Fruit fly (Drosophila melanogaster) whole organism, embryonic: Measurements from ENCODE around the gene dpr20.
A peak's percentile ranks its signal among the peaks of the same experiment; 100 is the strongest.

Source experiments
- Aef1 ChIP-seq: fragments of 200-800 bp; sonication (Bioruptor generic); IDR thresholded peaks from 3 replicates; pipeline ENCODE4 v1.3.6; 2022; ENCODE audit warnings: missing biosample characterization, missing genetic modification characterization
- Awh ChIP-seq: fragments of 200-800 bp; sonication (Bioruptor generic); IDR thresholded peaks from 2 replicates; pipeline ENCODE4, ENCODE4 v1.3.6; 2022; ENCODE audit warnings: missing biosample characterization, missing genetic modification characterization
- CG1233 ChIP-seq: fragments of 200-800 bp; sonication (Bioruptor generic); optimal IDR thresholded peaks from 4 replicates; lab custom pipeline; 2018; ENCODE audit warnings: missing biosample characterization, mild to moderate bottlenecking, missing genetic modification characterization
- CG13894 ChIP-seq: fragments of 200-800 bp; sonication (Bioruptor generic); optimal IDR thresholded peaks from 3 replicates; lab custom pipeline; 2018; ENCODE audit warnings: missing biosample characterization, mild to moderate bottlenecking, missing genetic modification characterization, moderate library complexity
- CG15269 ChIP-seq: fragments of 200-800 bp; sonication (Bioruptor generic); optimal IDR thresholded peaks from 2 replicates; lab custom pipeline; 2018; ENCODE audit warnings: missing biosample characterization, mild to moderate bottlenecking, missing genetic modification characterization, moderate library complexity
- CG17385 ChIP-seq: fragments of 200-800 bp; sonication (Bioruptor generic); optimal IDR thresholded peaks from 3 replicates; lab custom pipeline; 2018; ENCODE audit warnings: missing biosample characterization, mild to moderate bottlenecking, missing genetic modification characterization
- CG18011 ChIP-seq: fragments of 200-800 bp; sonication (Bioruptor generic); optimal IDR thresholded peaks from 2 replicates; lab custom pipeline; 2017; ENCODE audit warnings: missing biosample characterization, missing genetic modification characterization, mild to moderate bottlenecking, moderate library complexity, missing genotype
- CG6254 ChIP-seq: fragments of 200-800 bp; sonication (Bioruptor generic); optimal IDR thresholded peaks from 3 replicates; lab custom pipeline; 2017; ENCODE audit warnings: mild to moderate bottlenecking, missing biosample characterization, missing genetic modification reagents, missing genetic modification characterization
- CG6654 ChIP-seq: fragments of 200-800 bp; sonication (Bioruptor generic); optimal IDR thresholded peaks from 2 replicates; lab custom pipeline; 2017; ENCODE audit warnings: missing biosample characterization, mild to moderate bottlenecking, missing genetic modification characterization
- CG7928 ChIP-seq: fragments of 200-800 bp; sonication (Bioruptor generic); optimal IDR thresholded peaks from 2 replicates; lab custom pipeline; 2017; ENCODE audit warnings: missing biosample characterization, mild to moderate bottlenecking, missing genetic modification characterization
- CG8281 ChIP-seq: fragments of 200-800 bp; sonication (Bioruptor generic); optimal IDR thresholded peaks from 2 replicates; lab custom pipeline; 2018; ENCODE audit warnings: missing biosample characterization, mild to moderate bottlenecking, missing genetic modification characterization, moderate library complexity
- CG9817 ChIP-seq: fragments of 200-800 bp; sonication (Bioruptor generic); optimal IDR thresholded peaks from 2 replicates; lab custom pipeline; 2018; ENCODE audit warnings: missing biosample characterization, mild to moderate bottlenecking, missing genetic modification characterization, moderate library complexity
- CTCF ChIP-seq: fragments of 200-800 bp; sonication (Bioruptor generic); optimal IDR thresholded peaks from 2 replicates; lab custom pipeline; 2017; ENCODE audit warnings: missing biosample characterization, mild to moderate bottlenecking, missing genetic modification characterization, moderate library complexity
- CoRest ChIP-seq: fragments of 200-800 bp; sonication (Bioruptor generic); optimal IDR thresholded peaks from 3 replicates; lab custom pipeline; 2018; ENCODE audit warnings: missing biosample characterization, mild to moderate bottlenecking, missing genetic modification characterization, moderate library complexity
- CrebB ChIP-seq: fragments of 200-800 bp; sonication (Bioruptor generic); optimal IDR thresholded peaks from 3 replicates; lab custom pipeline; 2018; ENCODE audit warnings: missing biosample characterization, mild to moderate bottlenecking, missing genetic modification characterization
- Dbx ChIP-seq: fragments of 200-800 bp; sonication (Bioruptor generic); IDR thresholded peaks from 3 replicates; pipeline ENCODE4 v1.3.6; 2022; ENCODE audit warnings: missing biosample characterization, missing genetic modification characterization
- Ets65A ChIP-seq: fragments of 200-800 bp; sonication (Bioruptor generic); peaks from one replicate; lab custom pipeline; 2016; ENCODE audit warnings: missing biosample characterization, missing genetic modification characterization
- HHEX ChIP-seq: fragments of 200-800 bp; sonication (Bioruptor generic); optimal IDR thresholded peaks from 3 replicates; lab custom pipeline; 2017; ENCODE audit warnings: missing biosample characterization, mild to moderate bottlenecking, missing genetic modification characterization, missing genetic modification reagents
- Lim3 ChIP-seq: fragments of 200-800 bp; sonication (Bioruptor generic); IDR thresholded peaks from 2 replicates; pipeline ENCODE4 v1.3.6; 2022; ENCODE audit warnings: missing biosample characterization, missing genetic modification characterization
- MTF-1 ChIP-seq: fragments of 200-800 bp; sonication (Bioruptor generic); optimal IDR thresholded peaks from 2 replicates; lab custom pipeline; 2018; ENCODE audit warnings: missing biosample characterization, mild to moderate bottlenecking, missing genetic modification characterization, borderline replicate concordance
- Mes4 ChIP-seq: fragments of 200-800 bp; sonication (Bioruptor generic); optimal IDR thresholded peaks from 2 replicates; lab custom pipeline; 2016; ENCODE audit warnings: missing biosample characterization, missing genetic modification characterization
- NC2α ChIP-seq: fragments of 200-800 bp; sonication (Bioruptor generic); optimal IDR thresholded peaks from 2 replicates; lab custom pipeline; 2016; ENCODE audit warnings: missing biosample characterization, missing genetic modification characterization
- Neu2 ChIP-seq: fragments of 200-800 bp; sonication (Bioruptor generic); optimal IDR thresholded peaks from 3 replicates; lab custom pipeline; 2016; ENCODE audit warnings: missing biosample characterization, missing genetic modification characterization, borderline replicate concordance
- Nf-YC ChIP-seq: fragments of 200-800 bp; optimal IDR thresholded peaks from 3 replicates; lab custom pipeline; 2019; ENCODE audit warnings: missing biosample characterization, mild to moderate bottlenecking, missing genetic modification characterization, moderate library complexity
- Stat92E ChIP-seq, 3 experiments: fragments of >200 bp in 2 of 3; fragments of 200-800 bp in 1 of 3; sonication (Bioruptor generic) in 1 of 3; optimal IDR thresholded peaks; 2 replicates each; lab custom pipeline; 2017 to 2019; ENCODE audit warnings: missing biosample characterization in 3 of 3, missing genetic modification characterization in 3 of 3, mild to moderate bottlenecking in 1 of 3, moderate library complexity in 1 of 3
- ab ChIP-seq: fragments of 200-800 bp; sonication (Bioruptor generic); optimal IDR thresholded peaks from 2 replicates; lab custom pipeline; 2016; ENCODE audit warnings: missing biosample characterization, missing genetic modification characterization
- ara ChIP-seq: fragments of 200-800 bp; sonication (Bioruptor generic); IDR thresholded peaks from 2 replicates; pipeline ENCODE4 v1.3.6; 2022; ENCODE audit warnings: missing biosample characterization, missing genetic modification characterization
- ase ChIP-seq: fragments of 200-800 bp; sonication (Bioruptor generic); IDR thresholded peaks from 3 replicates; pipeline ENCODE4 v1.3.6; 2022; ENCODE audit warnings: missing biosample characterization, missing genetic modification characterization
- bigmax ChIP-seq: fragments of 200-800 bp; sonication (Bioruptor generic); optimal IDR thresholded peaks from 2 replicates; lab custom pipeline; 2018; ENCODE audit warnings: missing biosample characterization, mild to moderate bottlenecking, missing genetic modification characterization
- dati ChIP-seq: fragments of 200-800 bp; sonication (Bioruptor generic); IDR thresholded peaks from 2 replicates; pipeline ENCODE4 v1.3.6; 2022; ENCODE audit warnings: missing biosample characterization, missing genetic modification characterization
- eyg ChIP-seq: fragments of 200-800 bp; sonication (Bioruptor generic); optimal IDR thresholded peaks from 3 replicates; lab custom pipeline; 2016; ENCODE audit warnings: missing biosample characterization, missing genetic modification characterization
- fd102C ChIP-seq: fragments of 200-800 bp; sonication (Bioruptor generic); optimal IDR thresholded peaks from 2 replicates; lab custom pipeline; 2018; ENCODE audit warnings: missing biosample characterization, mild to moderate bottlenecking, missing genetic modification characterization, moderate library complexity
- fd64A ChIP-seq: fragments of 200-800 bp; sonication (Bioruptor generic); optimal IDR thresholded peaks from 3 replicates; lab custom pipeline; 2018; ENCODE audit warnings: missing biosample characterization, mild to moderate bottlenecking, missing genetic modification characterization
- gcm ChIP-seq: fragments of 200-800 bp; sonication (Bioruptor generic); optimal IDR thresholded peaks from 2 replicates; lab custom pipeline; 2019; ENCODE audit warnings: missing biosample characterization, mild to moderate bottlenecking, missing genetic modification characterization, moderate library complexity
- gsb-n ChIP-seq: fragments of 200-800 bp; sonication (Bioruptor generic); optimal IDR thresholded peaks from 3 replicates; lab custom pipeline; 2018; ENCODE audit warnings: missing biosample characterization, mild to moderate bottlenecking, missing genetic modification characterization
- gt ChIP-seq: fragments of 200-800 bp; sonication (Bioruptor generic); IDR thresholded peaks from 2 replicates; pipeline ENCODE4 v1.3.6; 2022; ENCODE audit warnings: missing biosample characterization, missing genetic modification characterization
- jumu ChIP-seq: fragments of 200-800 bp; sonication (Bioruptor generic); optimal IDR thresholded peaks from 3 replicates; lab custom pipeline; 2016; ENCODE audit warnings: missing biosample characterization, missing genetic modification characterization
- klu ChIP-seq: fragments of 200-800 bp; sonication (Bioruptor generic); IDR thresholded peaks from 2 replicates; pipeline ENCODE4 v1.3.6; 2022; ENCODE audit warnings: missing biosample characterization, missing genetic modification characterization
- kni ChIP-seq: fragments of 200-800 bp; sonication (Bioruptor generic); optimal IDR thresholded peaks from 3 replicates; lab custom pipeline; 2017; ENCODE audit warnings: mild to moderate bottlenecking, missing biosample characterization, missing genetic modification reagents, missing genetic modification characterization
- lab ChIP-seq: fragments of 200-800 bp; sonication (Bioruptor generic); optimal IDR thresholded peaks from 3 replicates; lab custom pipeline; 2017; ENCODE audit warnings: missing biosample characterization, missing genetic modification characterization, mild to moderate bottlenecking, moderate library complexity, missing genetic modification reagents
- nerfin-2 ChIP-seq: fragments of 200-800 bp; sonication (Bioruptor generic); IDR thresholded peaks from 2 replicates; pipeline ENCODE4 v1.3.6; 2022; ENCODE audit warnings: missing biosample characterization, missing genetic modification characterization; ENCODE audit not compliant: partially characterized antibody
- otp ChIP-seq: fragments of 200-800 bp; sonication (Bioruptor generic); IDR thresholded peaks from 3 replicates; pipeline ENCODE4, ENCODE4 v1.3.6; 2022; ENCODE audit warnings: missing biosample characterization, missing genetic modification characterization
- p53 ChIP-seq: fragments of 200-800 bp; sonication (Bioruptor generic); optimal IDR thresholded peaks from 2 replicates; lab custom pipeline; 2016; ENCODE audit warnings: missing biosample characterization, missing genetic modification characterization
- pho ChIP-seq: fragments of 200-800 bp; sonication (Bioruptor generic); optimal IDR thresholded peaks from 2 replicates; lab custom pipeline; 2016; ENCODE audit warnings: missing biosample characterization, missing genetic modification characterization
- pros ChIP-seq: fragments of 200-800 bp; sonication (Bioruptor generic); optimal IDR thresholded peaks from 3 replicates; lab custom pipeline; 2019; ENCODE audit warnings: missing biosample characterization, mild to moderate bottlenecking, missing genetic modification characterization, moderate library complexity
- so ChIP-seq: fragments of 200-800 bp; sonication (Bioruptor generic); IDR thresholded peaks from 3 replicates; pipeline ENCODE4 v1.3.6; 2022; ENCODE audit warnings: missing biosample characterization, missing genetic modification characterization
- vfl ChIP-seq: fragments of 200-800 bp; sonication (Bioruptor generic); optimal IDR thresholded peaks from 2 replicates; lab custom pipeline; 2016; ENCODE audit warnings: missing biosample characterization, missing genetic modification characterization
- wek ChIP-seq: fragments of 200-800 bp; sonication (Bioruptor generic); optimal IDR thresholded peaks from 3 replicates; lab custom pipeline; 2018; ENCODE audit warnings: missing biosample characterization, mild to moderate bottlenecking, missing genetic modification characterization, moderate library complexity
- zfh1 ChIP-seq: fragments of 200-800 bp; sonication (Bioruptor generic); IDR thresholded peaks from 3 replicates; pipeline ENCODE4 v1.3.6; 2022; ENCODE audit warnings: missing biosample characterization, missing genetic modification characterization

dpr20 gene

dm6 chr3L:805642-806218, 51.3 kb downstream of the dpr20 start (continued):
- TF ChIP-seq HHEX (GFP tag; lab: Kevin White, UChicago) (peak; percentile 54), CG17385 (peak; percentile 39), Awh (GFP tag; lab: Robert Waterston, UW) (peak; percentile 36; the same call in 1 of the 2 replicates), Ets65A (GFP tag; lab: Kevin White, UChicago) (peak; percentile 13), MTF-1 (GFP tag; lab: Kevin White, UChicago) (no peak), CG9817 (tag; lab: Kevin White, UChicago) (no peak), Mes4 (peak; percentile 29), CG8281 (tag; lab: Kevin White, UChicago) (peak; percentile 33), eyg (GFP tag; lab: Kevin White, UChicago) (peak; percentile 41), CG18011 (GFP tag; lab: Kevin White, UChicago) (no peak), vfl (GFP tag; lab: Kevin White, UChicago) (no peak), NC2α (GFP tag; lab: Kevin White, UChicago) (peak; percentile 21), nerfin-2 (GFP tag; lab: Robert Waterston, UW) (no peak), Dbx (GFP tag; lab: Robert Waterston, UW) (no peak), p53 (GFP tag; lab: Kevin White, UChicago) (no peak), fd102C (GFP tag; lab: Kevin White, UChicago) (no peak), pros (no peak), gt (GFP tag; lab: Robert Waterston, UW) (0 out of 2 replicates have a peak, but pooled peaks have one; percentile 7), ab (GFP tag; lab: Kevin White, UChicago) (no peak), CG13894 (no peak), otp (peak; percentile 58; the same call in 2 of the 3 replicates), CG6254 (GFP tag; lab: Kevin White, UChicago) (peak; percentile 17), gsb-n (tag; lab: Kevin White, UChicago) (peak; percentile 48), CrebB (tag; lab: Kevin White, UChicago) (no peak), CG1233 (GFP tag; lab: Kevin White, UChicago) (peak; percentile 56), Nf-YC (tag; lab: Kevin White, UChicago) (no peak), Neu2 (GFP tag; lab: Kevin White, UChicago) (peak; percentile 8), fd64A (GFP tag; lab: Kevin White, UChicago) (no peak), wek (no peak), CG6654 (GFP tag; lab: Kevin White, UChicago) (peak; percentile 8), Lim3 (GFP tag; lab: Robert Waterston, UW) (0 out of 2 replicates have a peak, but pooled peaks have one; percentile 7), Stat92E (GFP tag; optimal IDR thresholded peaks at IDR 0.05; lab: Kevin White, UChicago) (no peak), Aef1 (GFP tag; lab: Robert Waterston, UW) (no peak)

- no peak for TF ChIP-seq CG7928
- no peak for TF ChIP-seq jumu
- TF ChIP-seq bigmax = no peak
- peak; percentile 43; the same call in 1 of the 3 replicates for TF ChIP-seq zfh1
- peak; percentile 12 for TF ChIP-seq CoRest
- no peak for TF ChIP-seq CTCF
- peak; percentile 71 for TF ChIP-seq gcm
- TF ChIP-seq CG15269 = peak; percentile 7
- TF ChIP-seq ara (GFP tag; lab: Robert Waterston, UW) = peak; percentile 44; the same call in 1 of the 2 replicates
- no peak for TF ChIP-seq dati
- peak; percentile 29 for TF ChIP-seq lab (GFP tag; lab: Kevin White, UChicago)
- TF ChIP-seq ase (GFP tag; lab: Robert Waterston, UW) = no peak
- no peak for TF ChIP-seq kni
- no peak for TF ChIP-seq so (GFP tag; lab: Robert Waterston, UW)
- no peak for TF ChIP-seq pho (GFP tag; lab: Kevin White, UChicago)
- TF ChIP-seq klu (GFP tag; lab: Robert Waterston, UW) = no peak
- TF ChIP-seq MTF-1 (GFP tag; lab: Kevin White, UChicago) = no peak
These were observed 52.3 kb downstream of the dpr20 start for dm6 chr3L:804557-805260.
